Fruit fly (Drosophila melanogaster) whole organism, embryonic: Measurements from ENCODE around the gene fusl.

ENCODE experiments used
- Aef1 ChIP-seq: fragments of 200-800 bp; sonication (Bioruptor generic); IDR thresholded peaks from 3 replicates; pipeline ENCODE4 v1.3.6; 2022; ENCODE audit warnings: missing biosample characterization, missing genetic modification characterization
- Awh ChIP-seq: fragments of 200-800 bp; sonication (Bioruptor generic); IDR thresholded peaks from 2 replicates; pipeline ENCODE4, ENCODE4 v1.3.6; 2022; ENCODE audit warnings: missing biosample characterization, missing genetic modification characterization
- CG12219 ChIP-seq: fragments of 200-800 bp; sonication (Bioruptor generic); optimal IDR thresholded peaks from 3 replicates; lab custom pipeline; 2018; ENCODE audit warnings: missing biosample characterization, mild to moderate bottlenecking, missing genetic modification characterization
- CG13287 ChIP-seq: fragments of 200-800 bp; sonication (Bioruptor generic); IDR thresholded peaks from 2 replicates; pipeline ENCODE4 v1.3.6; 2022; ENCODE audit warnings: missing biosample characterization, missing genetic modification characterization; ENCODE audit not compliant: partially characterized antibody
- CG15011 ChIP-seq: fragments of 200-800 bp; sonication (Bioruptor generic); optimal IDR thresholded peaks from 3 replicates; lab custom pipeline; 2018; ENCODE audit warnings: missing biosample characterization, mild to moderate bottlenecking, missing genetic modification characterization
- CG15073 ChIP-seq: fragments of 200-800 bp; sonication (Bioruptor generic); optimal IDR thresholded peaks from 2 replicates; lab custom pipeline; 2016; ENCODE audit warnings: missing biosample characterization, missing genetic modification characterization
- CG17568 ChIP-seq: fragments of 200-800 bp; sonication (Bioruptor generic); optimal IDR thresholded peaks from 2 replicates; lab custom pipeline; 2018; ENCODE audit warnings: missing biosample characterization, mild to moderate bottlenecking, missing genetic modification characterization, moderate library complexity
- CG2202 ChIP-seq: fragments of 200-800 bp; sonication (Bioruptor generic); optimal IDR thresholded peaks from 2 replicates; lab custom pipeline; 2018; ENCODE audit warnings: missing biosample characterization, mild to moderate bottlenecking, missing genetic modification characterization
- CG3065 ChIP-seq: fragments of 200-800 bp; sonication (Bioruptor generic); optimal IDR thresholded peaks from 2 replicates; lab custom pipeline; 2016; ENCODE audit warnings: missing biosample characterization, missing genetic modification characterization
- CG32767 ChIP-seq: fragments of 200-800 bp; sonication (Bioruptor generic); IDR thresholded peaks from 2 replicates; pipeline ENCODE4 v1.3.6; 2022; ENCODE audit warnings: missing biosample characterization, missing genetic modification characterization
- CG8290 ChIP-seq, 3 experiments: fragments of 200-800 bp; sonication (Bioruptor generic); optimal IDR thresholded peaks; 2 replicates each; lab custom pipeline; 2016 to 2019; ENCODE audit warnings: missing biosample characterization in 3 of 3, missing genetic modification characterization in 3 of 3, mild to moderate bottlenecking in 2 of 3, moderate library complexity in 1 of 3
- Dad ChIP-seq: fragments of 200-800 bp; sonication (Bioruptor generic); optimal IDR thresholded peaks from 3 replicates; lab custom pipeline; 2016; ENCODE audit warnings: missing biosample characterization, missing genetic modification characterization
- Dbx ChIP-seq: fragments of 200-800 bp; sonication (Bioruptor generic); IDR thresholded peaks from 3 replicates; pipeline ENCODE4 v1.3.6; 2022; ENCODE audit warnings: missing biosample characterization, missing genetic modification characterization
- Deaf1 ChIP-seq: fragments of 200-800 bp; optimal IDR thresholded peaks from 3 replicates; lab custom pipeline; 2019; ENCODE audit warnings: missing biosample characterization, mild to moderate bottlenecking, missing genetic modification characterization, moderate library complexity
- GATAe ChIP-seq: fragments of 200-800 bp; sonication (Bioruptor generic); conservative IDR thresholded peaks from 2 replicates; pipeline ENCODE4 v1.3.6; 2022; ENCODE audit warnings: missing biosample characterization, missing genetic modification characterization
- Hey ChIP-seq: fragments of 200-800 bp; sonication (Bioruptor generic); optimal IDR thresholded peaks from 3 replicates; lab custom pipeline; 2018; ENCODE audit warnings: missing biosample characterization, mild to moderate bottlenecking, missing genetic modification characterization
- Hmr ChIP-seq: fragments of 200-800 bp; sonication (Bioruptor generic); optimal IDR thresholded peaks from 3 replicates; lab custom pipeline; 2017; ENCODE audit warnings: mild to moderate bottlenecking, missing biosample characterization, missing genetic modification reagents, missing genetic modification characterization
- Hmx ChIP-seq: fragments of 200-800 bp; sonication (Bioruptor generic); optimal IDR thresholded peaks from 2 replicates; lab custom pipeline; 2016; ENCODE audit warnings: missing biosample characterization, missing genetic modification characterization
- Hsf ChIP-seq: fragments of 200-800 bp; sonication (Bioruptor generic); optimal IDR thresholded peaks from 3 replicates; lab custom pipeline; 2016; ENCODE audit warnings: missing biosample characterization, missing genetic modification characterization
- Jarid2 ChIP-seq: fragments of 200-800 bp; sonication (Bioruptor generic); optimal IDR thresholded peaks from 3 replicates; lab custom pipeline; 2017; ENCODE audit warnings: mild to moderate bottlenecking, missing biosample characterization, missing genetic modification reagents, missing genetic modification characterization
- MESR4 ChIP-seq: fragments of 200-800 bp; sonication (Bioruptor generic); optimal IDR thresholded peaks from 2 replicates; lab custom pipeline; 2018; ENCODE audit warnings: missing biosample characterization, mild to moderate bottlenecking, missing genetic modification characterization, moderate library complexity
- Pdp1 ChIP-seq, 2 experiments: fragments of 200-800 bp; sonication (Bioruptor generic); optimal IDR thresholded peaks; 3 replicates each; lab custom pipeline; 2016; ENCODE audit warnings: missing biosample characterization in 2 of 2, missing genetic modification characterization in 2 of 2, mild to moderate bottlenecking in 1 of 2, moderate library complexity in 1 of 2
- Sox100B ChIP-seq: fragments of 200-800 bp; sonication (Bioruptor generic); optimal IDR thresholded peaks from 3 replicates; lab custom pipeline; 2018; ENCODE audit warnings: missing biosample characterization, mild to moderate bottlenecking, missing genetic modification characterization
- Sry-δ ChIP-seq: fragments of 200-800 bp; sonication (Bioruptor generic); optimal IDR thresholded peaks from 2 replicates; lab custom pipeline; 2016; ENCODE audit warnings: missing biosample characterization, missing genetic modification characterization
- bsh ChIP-seq, 2 experiments: fragments of 200-800 bp; sonication (Bioruptor generic); optimal IDR thresholded peaks; 2 replicates each; lab custom pipeline; 2017 to 2018; ENCODE audit warnings: mild to moderate bottlenecking in 2 of 2, missing biosample characterization in 2 of 2, missing genetic modification characterization in 2 of 2, moderate library complexity in 1 of 2
- cato ChIP-seq: fragments of 200-800 bp; sonication (Bioruptor generic); optimal IDR thresholded peaks from 2 replicates; lab custom pipeline; 2016; ENCODE audit warnings: missing biosample characterization, missing genetic modification characterization, borderline replicate concordance
- chinmo ChIP-seq: fragments of 200-800 bp; sonication (Bioruptor generic); IDR thresholded peaks from 4 replicates; pipeline ENCODE4 v1.3.6; 2022; ENCODE audit warnings: missing biosample characterization, missing genetic modification characterization; ENCODE audit not compliant: partially characterized antibody
- chn ChIP-seq: fragments of 200-800 bp; sonication (Bioruptor generic); optimal IDR thresholded peaks from 2 replicates; lab custom pipeline; 2016; ENCODE audit warnings: missing biosample characterization, missing genetic modification characterization
- cwo ChIP-seq: fragments of 200-800 bp; sonication (Bioruptor generic); optimal IDR thresholded peaks from 3 replicates; lab custom pipeline; 2017; ENCODE audit warnings: missing biosample characterization, missing genetic modification characterization, mild to moderate bottlenecking, moderate library complexity, missing genetic modification reagents
- exex ChIP-seq: fragments of 200-800 bp; sonication (Bioruptor generic); optimal IDR thresholded peaks from 4 replicates; lab custom pipeline; 2018; ENCODE audit warnings: missing biosample characterization, mild to moderate bottlenecking, missing genetic modification characterization, moderate library complexity
- fd3F ChIP-seq: fragments of 200-800 bp; sonication (Bioruptor generic); optimal IDR thresholded peaks from 2 replicates; lab custom pipeline; 2018; ENCODE audit warnings: missing biosample characterization, mild to moderate bottlenecking, missing genetic modification characterization, moderate library complexity
- fd96Cb ChIP-seq: fragments of 200-800 bp; sonication (Bioruptor generic); optimal IDR thresholded peaks from 2 replicates; lab custom pipeline; 2018; ENCODE audit warnings: missing biosample characterization, mild to moderate bottlenecking, missing genetic modification characterization, moderate library complexity
- fu2 ChIP-seq: fragments of 200-800 bp; sonication (Bioruptor generic); optimal IDR thresholded peaks from 2 replicates; lab custom pipeline; 2016; ENCODE audit warnings: missing biosample characterization, missing genetic modification characterization
- jigr1 ChIP-seq: fragments of 200-800 bp; sonication (Bioruptor generic); IDR thresholded peaks from 3 replicates; pipeline ENCODE4 v1.3.6; 2022; ENCODE audit warnings: missing biosample characterization, missing genetic modification characterization
- lab ChIP-seq: fragments of 200-800 bp; sonication (Bioruptor generic); optimal IDR thresholded peaks from 3 replicates; lab custom pipeline; 2017; ENCODE audit warnings: missing biosample characterization, missing genetic modification characterization, mild to moderate bottlenecking, moderate library complexity, missing genetic modification reagents
- lov ChIP-seq, 2 experiments: fragments of 200-800 bp in 1 of 2; fragments of >200 bp in 1 of 2; sonication (Bioruptor generic) in 1 of 2; IDR thresholded peaks in 1 of 2; optimal IDR thresholded peaks in 1 of 2; 2 replicates in 1 of 2; 3 replicates in 1 of 2; pipeline versions ENCODE4 v1.3.6 to Lab custom; 2017 to 2022; ENCODE audit warnings: missing biosample characterization in 1 of 2, missing genetic modification characterization in 1 of 2
- luna ChIP-seq: fragments of 200-800 bp; sonication (Bioruptor generic); optimal IDR thresholded peaks from 2 replicates; lab custom pipeline; 2016; ENCODE audit warnings: missing biosample characterization, missing genetic modification characterization
- mirr ChIP-seq: fragments of 200-800 bp; sonication (Bioruptor generic); optimal IDR thresholded peaks from 3 replicates; lab custom pipeline; 2018; ENCODE audit warnings: missing biosample characterization, mild to moderate bottlenecking, missing genetic modification characterization
- nau ChIP-seq: fragments of 200-800 bp; sonication (Bioruptor generic); optimal IDR thresholded peaks from 3 replicates; lab custom pipeline; 2017; ENCODE audit warnings: missing biosample characterization, mild to moderate bottlenecking, missing genetic modification characterization, missing genetic modification reagents
- run ChIP-seq: fragments of 200-800 bp; sonication (Bioruptor generic); optimal IDR thresholded peaks from 3 replicates; lab custom pipeline; 2018; ENCODE audit warnings: missing biosample characterization, mild to moderate bottlenecking, missing genetic modification characterization
- sens ChIP-seq: fragments of 200-800 bp; sonication (Bioruptor generic); peaks from one replicate; lab custom pipeline; 2016; ENCODE audit warnings: missing biosample characterization, missing genetic modification characterization
- sens-2 ChIP-seq: fragments of 200-800 bp; sonication (Bioruptor generic); IDR thresholded peaks from 2 replicates; pipeline ENCODE4 v1.3.6; 2022; ENCODE audit warnings: missing biosample characterization, missing genetic modification characterization
- shn ChIP-seq: fragments of 200-800 bp; sonication (Bioruptor generic); optimal IDR thresholded peaks from 3 replicates; lab custom pipeline; 2016; ENCODE audit warnings: missing biosample characterization, missing genetic modification characterization
- sug ChIP-seq: fragments of 200-800 bp; optimal IDR thresholded peaks from 2 replicates; lab custom pipeline; 2019; ENCODE audit warnings: missing biosample characterization, mild to moderate bottlenecking, missing genetic modification characterization, moderate library complexity
- vnd ChIP-seq: fragments of 200-800 bp; sonication (Bioruptor generic); IDR thresholded peaks from 3 replicates; pipeline ENCODE4 v1.3.6; 2022; ENCODE audit warnings: missing biosample characterization, missing genetic modification characterization; ENCODE audit not compliant: partially characterized antibody
- wor ChIP-seq: fragments of 200-800 bp; sonication (Bioruptor generic); IDR thresholded peaks from 2 replicates; pipeline ENCODE4 v1.3.6; 2022; ENCODE audit warnings: missing biosample characterization, missing genetic modification characterization
- zfh1 ChIP-seq: fragments of 200-800 bp; sonication (Bioruptor generic); IDR thresholded peaks from 3 replicates; pipeline ENCODE4 v1.3.6; 2022; ENCODE audit warnings: missing biosample characterization, missing genetic modification characterization

fusl gene

dm6 chr2L:5304367-5304766, 33.5 kb downstream of the fusl start:
- TF ChIP-seq chinmo (GFP tag; lab: Robert Waterston, UW) (0 out of 4 replicates have a peak, but pooled peaks have one; percentile 12), Dad (no peak), CG8290 (GFP tag; optimal IDR thresholded peaks at IDR 0.05; lab: Kevin White, UChicago) (no peak), CG8290 (tag; optimal IDR thresholded peaks at IDR 0.05; lab: Kevin White, UChicago) (peak in 1 of 2 experiments; percentile 10), fd3F (GFP tag; lab: Kevin White, UChicago) (no peak), CG32767 (no peak), exex (tag; lab: Kevin White, UChicago) (peak; percentile 81), CG12219 (no peak), mirr (GFP tag; lab: Kevin White, UChicago) (peak; percentile 46), CG2202 (tag; lab: Kevin White, UChicago) (no peak), Sox100B (GFP tag; lab: Kevin White, UChicago) (no peak), bsh (GFP tag; optimal IDR thresholded peaks at IDR 0.05; lab: Kevin White, UChicago) (no peak), CG17568 (GFP tag; lab: Kevin White, UChicago) (no peak), Pdp1 (GFP tag; optimal IDR thresholded peaks at IDR 0.05; lab: Kevin White, UChicago) (peak in 1 of 2 experiments; percentile 88), CG3065 (GFP tag; lab: Kevin White, UChicago) (no peak), Jarid2 (GFP tag; lab: Kevin White, UChicago) (no peak), CG15073 (GFP tag; lab: Kevin White, UChicago) (no peak), vnd (0 out of 3 replicates have a peak, but pooled peaks have one; percentile 29), lab (GFP tag; lab: Kevin White, UChicago) (peak; percentile 24), sug (tag; lab: Kevin White, UChicago) (peak; percentile 29), Aef1 (GFP tag; lab: Robert Waterston, UW) (no peak), chn (GFP tag; lab: Kevin White, UChicago) (no peak), cato (GFP tag; lab: Kevin White, UChicago) (no peak), Hey (tag; lab: Kevin White, UChicago) (peak; percentile 2)

dm6 chr2L:5303044-5303904, 34.6 kb downstream of the fusl start:
- TF ChIP-seq Dbx (GFP tag; lab: Robert Waterston, UW) (no peak), Hmx (GFP tag; lab: Kevin White, UChicago) (no peak), Deaf1 (tag; lab: Kevin White, UChicago) (peak; percentile 15), wor (GFP tag; lab: Robert Waterston, UW) (no peak), lov (optimal IDR thresholded peaks at IDR 0.05; lab: Kevin White, UChicago) (no peak), lov (GFP tag; IDR thresholded peaks at IDR 0.05; lab: Robert Waterston, UW) (no peak), shn (GFP tag; lab: Kevin White, UChicago) (no peak), Awh (GFP tag; lab: Robert Waterston, UW) (peak; percentile 45; the same call in 1 of the 2 replicates), CG15011 (peak; percentile 0), zfh1 (GFP tag; lab: Robert Waterston, UW) (peak; percentile 17; the same call in 1 of the 3 replicates), luna (GFP tag; lab: Kevin White, UChicago) (no peak), MESR4 (GFP tag; lab: Kevin White, UChicago) (no peak), Hmr (GFP tag; lab: Kevin White, UChicago) (no peak), cwo (GFP tag; lab: Kevin White, UChicago) (peak; percentile 82), Hsf (GFP tag; lab: Kevin White, UChicago) (no peak), sens-2 (no peak), Sry-δ (no peak), nau (no peak), GATAe (GFP tag; lab: Robert Waterston, UW) (peak; percentile 39; the same call in 1 of the 2 replicates), fd96Cb (tag; lab: Kevin White, UChicago) (no peak), run (no peak), sens (GFP tag; lab: Kevin White, UChicago) (peak; percentile 84), jigr1 (GFP tag; lab: Robert Waterston, UW) (no peak), CG13287 (GFP tag; lab: Robert Waterston, UW) (no peak), fu2 (no peak)
